Worm (Caenorhabditis elegans): Measurements from ENCODE around the gene tag-89.

The tag-89 gene

DNA sequence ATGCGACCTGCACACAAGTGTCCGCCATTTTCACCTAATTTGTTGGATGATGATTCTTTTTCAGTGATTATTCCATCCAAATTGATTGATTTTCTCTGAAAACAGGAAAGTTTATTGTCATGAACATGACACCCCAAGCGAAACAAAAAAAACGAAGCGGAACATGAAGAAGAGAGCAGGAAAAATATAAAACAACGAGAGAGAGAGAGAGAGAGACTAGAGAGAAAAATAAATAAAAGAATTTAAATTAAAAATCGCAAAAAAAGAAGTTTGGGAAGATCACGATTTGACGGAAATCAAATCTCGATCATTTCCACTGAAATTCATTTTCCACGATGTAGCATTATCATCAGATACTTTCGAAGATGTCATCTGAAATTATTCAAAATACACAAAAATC is 34.6 kb upstream of the tag-89 start, which contains the start of gene klp-12:
TSS of gene klp-12 (minus strand) at position 101 of the 400 bp plus-strand sequence.
- no peak for TF ChIP-seq nhr-10 (tag; optimal IDR thresholded peaks at IDR 0.05)
- no peak for TF ChIP-seq peb-1 (tag; optimal IDR thresholded peaks at IDR 0.05)
- TF ChIP-seq ceh-82 (tag; optimal IDR thresholded peaks at IDR 0.05), result no peak
- no peak for TF ChIP-seq nhr-21 (tag; optimal IDR thresholded peaks at IDR 0.05)
- no peak for TF ChIP-seq nhr-23 (tag; optimal IDR thresholded peaks at IDR 0.05)
- no peak for TF ChIP-seq unc-55 (GFP tag; optimal IDR thresholded peaks at IDR 0.05)
- no peak for TF ChIP-seq ztf-11 (tag; optimal IDR thresholded peaks at IDR 0.05)
- TF ChIP-seq mbf-1 (tag; optimal IDR thresholded peaks at IDR 0.05), result no peak
- TF ChIP-seq sem-4 (tag; optimal IDR thresholded peaks at IDR 0.05), result no peak
- TF ChIP-seq dmd-4 (tag; optimal IDR thresholded peaks at IDR 0.05), result no peak
- no peak for TF ChIP-seq nhr-25 (tag; optimal IDR thresholded peaks at IDR 0.05)

- no peak for TF ChIP-seq unc-62 (GFP tag; optimal IDR thresholded peaks at IDR 0.05)
- TF ChIP-seq skn-1 (tag; optimal IDR thresholded peaks at IDR 0.05), result no peak
- TF ChIP-seq lin-39 (tag; optimal IDR thresholded peaks at IDR 0.05), result no peak
- TF ChIP-seq ZK546.5 (tag; optimal IDR thresholded peaks at IDR 0.05), result no peak
These were observed 32.9 kb upstream of the tag-89 start, which contains the start of gene T01G1.4 for ce11 chrIV:11361409-11361808. Gene T01G1.4 (minus strand): TSS chrIV:11361509.

DNA sequence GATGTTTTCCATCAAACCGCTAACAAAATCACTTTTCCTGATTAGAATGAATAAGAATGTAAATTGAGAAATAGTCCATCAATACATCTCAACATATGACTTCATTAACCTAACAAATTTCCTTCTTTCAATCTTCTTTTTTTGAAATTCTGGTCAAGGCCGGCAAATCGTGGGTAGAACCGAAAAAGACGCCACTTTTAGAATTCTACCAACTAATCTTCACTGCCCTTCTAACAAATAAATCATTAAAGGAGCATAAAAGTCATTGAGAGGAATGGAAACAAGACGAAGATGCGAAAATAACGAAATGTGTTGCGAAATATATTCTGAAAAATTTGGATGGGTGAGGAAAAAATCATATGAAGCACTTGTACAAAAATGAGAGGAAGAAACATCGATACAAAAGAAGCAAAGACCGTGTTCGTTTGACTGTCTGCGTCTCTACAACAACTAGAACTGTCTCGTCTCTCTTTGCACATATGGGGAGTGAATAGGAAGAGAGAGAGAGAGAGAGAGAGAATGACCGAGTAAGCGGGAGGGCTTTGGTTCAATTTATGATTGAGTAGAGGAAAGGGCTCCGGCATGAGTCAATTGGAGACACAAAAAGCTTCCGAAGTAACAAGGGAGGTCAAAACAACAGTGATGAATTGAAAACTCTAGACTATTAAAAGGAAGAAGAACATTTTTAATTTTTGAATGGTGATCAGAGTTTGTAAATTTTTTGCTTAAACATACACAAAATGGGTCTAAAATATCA is 30.4 kb upstream of the tag-89 start:
- TF ChIP-seq egl-27 (tag; optimal IDR thresholded peaks at IDR 0.05) (no peak), ZK546.5 (tag; optimal IDR thresholded peaks at IDR 0.05) (no peak), zag-1 (tag; optimal IDR thresholded peaks at IDR 0.05) (no peak), nhr-10 (tag; optimal IDR thresholded peaks at IDR 0.05) (no peak), crh-2 (tag; optimal IDR thresholded peaks at IDR 0.05) (peak; percentile 6), lin-11 (tag; optimal IDR thresholded peaks at IDR 0.05) (no peak), nhr-129 (tag; optimal IDR thresholded peaks at IDR 0.05) (peak; percentile 29), fos-1 (tag; optimal IDR thresholded peaks at IDR 0.05) (peak; percentile 40), sem-4 (tag; optimal IDR thresholded peaks at IDR 0.05) (no peak), unc-55 (GFP tag; optimal IDR thresholded peaks at IDR 0.05) (peak; percentile 28), nhr-23 (tag; optimal IDR thresholded peaks at IDR 0.05) (no peak), elt-1 (tag; optimal IDR thresholded peaks at IDR 0.05) (no peak), nhr-77 (tag; optimal IDR thresholded peaks at IDR 0.05) (no peak), R02D3.7 (tag; optimal IDR thresholded peaks at IDR 0.05) (no peak), sma-3 (GFP tag; optimal IDR thresholded peaks at IDR 0.05) (no peak), C34F6.9 (tag; optimal IDR thresholded peaks at IDR 0.05) (peak; percentile 43), sma-9 (GFP tag; optimal IDR thresholded peaks at IDR 0.05) (no peak), sma-9 (tag; optimal IDR thresholded peaks at IDR 0.05) (no peak), lsy-2 (tag; optimal IDR thresholded peaks at IDR 0.05) (peak in 1 of 2 experiments; percentile 34), ztf-4 (tag; optimal IDR thresholded peaks at IDR 0.05) (no peak), aly-2 (tag; optimal IDR thresholded peaks at IDR 0.05) (no peak), nhr-25 (tag; optimal IDR thresholded peaks at IDR 0.05) (no peak)

- no peak for TF ChIP-seq Y55F3AM.14 (GFP tag; optimal IDR thresholded peaks at IDR 0.05)
- TF ChIP-seq nhr-23 (tag; optimal IDR thresholded peaks at IDR 0.05), result no peak
- TF ChIP-seq lin-13 (GFP tag; optimal IDR thresholded peaks at IDR 0.05), result no peak
- TF ChIP-seq skn-1 (tag; optimal IDR thresholded peaks at IDR 0.05), result no peak
- peak; percentile 60 for TF ChIP-seq crh-2 (tag; optimal IDR thresholded peaks at IDR 0.05)
- no peak for TF ChIP-seq nhr-12 (tag; optimal IDR thresholded peaks at IDR 0.05)
- no peak for TF ChIP-seq unc-55 (GFP tag; optimal IDR thresholded peaks at IDR 0.05)
- no peak for TF ChIP-seq elt-3 (tag; optimal IDR thresholded peaks at IDR 0.05)
- no peak for TF ChIP-seq unc-62 (GFP tag; optimal IDR thresholded peaks at IDR 0.05)
- TF ChIP-seq dmd-4 (tag; optimal IDR thresholded peaks at IDR 0.05), result no peak
- TF ChIP-seq nhr-21 (tag; optimal IDR thresholded peaks at IDR 0.05), result no peak
- TF ChIP-seq nhr-129 (tag; optimal IDR thresholded peaks at IDR 0.05), result peak; percentile 6
- TF ChIP-seq ztf-11 (tag; optimal IDR thresholded peaks at IDR 0.05), result no peak
- no peak for TF ChIP-seq nhr-11 (tag; optimal IDR thresholded peaks at IDR 0.05)
- no peak for TF ChIP-seq ztf-1 (GFP tag; conservative IDR thresholded peaks at IDR 0.05)
- no peak for TF ChIP-seq F13H6.1 (tag; optimal IDR thresholded peaks at IDR 0.05)
- no peak for TF ChIP-seq mbf-1 (tag; optimal IDR thresholded peaks at IDR 0.05)
- no peak for TF ChIP-seq fos-1 (tag; optimal IDR thresholded peaks at IDR 0.05)
- peak; percentile 75 for TF ChIP-seq blmp-1 (tag; optimal IDR thresholded peaks at IDR 0.05; ENCODE audit: insufficient read depth)
- TF ChIP-seq sma-9 (GFP tag; optimal IDR thresholded peaks at IDR 0.05), result no peak
- no peak for TF ChIP-seq sma-9 (tag; optimal IDR thresholded peaks at IDR 0.05)
These were observed 22.7 kb upstream of the tag-89 start, which contains the start of gene sec-31 for ce11 chrIV:11371645-11372044. Gene sec-31 (minus strand): TSS chrIV:11371792.
